Fruit fly (Drosophila melanogaster) whole organism, embryonic: ENCODE data around the gene CG14252.

Experiments
- BEAF-32 ChIP-seq: fragments of 200-800 bp; sonication (Bioruptor generic); optimal IDR thresholded peaks from 3 replicates; lab custom pipeline; 2017; ENCODE audit warnings: missing biosample characterization, missing genetic modification characterization, mild to moderate bottlenecking, moderate library complexity, missing genetic modification reagents
- CG11695 ChIP-seq: fragments of 200-800 bp; sonication (Bioruptor generic); IDR thresholded peaks from 3 replicates; pipeline ENCODE4 v1.3.6; 2022; ENCODE audit warnings: missing biosample characterization, missing genetic modification characterization
- CG13296 ChIP-seq: fragments of 200-800 bp; sonication (Bioruptor generic); optimal IDR thresholded peaks from 3 replicates; lab custom pipeline; 2018; ENCODE audit warnings: missing biosample characterization, mild to moderate bottlenecking, missing genetic modification characterization
- CG15269 ChIP-seq: fragments of 200-800 bp; sonication (Bioruptor generic); optimal IDR thresholded peaks from 2 replicates; lab custom pipeline; 2018; ENCODE audit warnings: missing biosample characterization, mild to moderate bottlenecking, missing genetic modification characterization, moderate library complexity
- CG1529 ChIP-seq: fragments of 200-800 bp; sonication (Bioruptor generic); optimal IDR thresholded peaks from 3 replicates; lab custom pipeline; 2018; ENCODE audit warnings: missing biosample characterization, missing genetic modification characterization
- CG15601 ChIP-seq: fragments of 200-800 bp; sonication (Bioruptor generic); optimal IDR thresholded peaks from 3 replicates; lab custom pipeline; 2019; ENCODE audit warnings: missing biosample characterization, mild to moderate bottlenecking, missing genetic modification characterization, moderate library complexity
- CG17186 ChIP-seq: fragments of 200-800 bp; sonication (Bioruptor generic); optimal IDR thresholded peaks from 3 replicates; lab custom pipeline; 2017; ENCODE audit warnings: missing biosample characterization, missing genetic modification reagents, missing genetic modification characterization
- CG17328 ChIP-seq: fragments of 200-800 bp; sonication (Bioruptor generic); IDR thresholded peaks from 2 replicates; pipeline ENCODE4 v1.3.6; 2022; ENCODE audit warnings: missing biosample characterization, missing genetic modification characterization
- CG17359 ChIP-seq: fragments of 200-800 bp; sonication (Bioruptor generic); optimal IDR thresholded peaks from 3 replicates; lab custom pipeline; 2018; ENCODE audit warnings: missing biosample characterization, mild to moderate bottlenecking, missing genetic modification characterization, moderate library complexity
- CG18599 ChIP-seq: fragments of 200-800 bp; sonication (Bioruptor generic); optimal IDR thresholded peaks from 3 replicates; lab custom pipeline; 2017; ENCODE audit warnings: missing biosample characterization, missing genetic modification characterization, mild to moderate bottlenecking, moderate library complexity, missing genetic modification reagents
- CG2120 ChIP-seq: fragments of 200-800 bp; sonication (Bioruptor generic); optimal IDR thresholded peaks from 3 replicates; lab custom pipeline; 2016; ENCODE audit warnings: missing biosample characterization, missing genetic modification characterization
- CG3065 ChIP-seq: fragments of 200-800 bp; sonication (Bioruptor generic); optimal IDR thresholded peaks from 2 replicates; lab custom pipeline; 2016; ENCODE audit warnings: missing biosample characterization, missing genetic modification characterization
- CG3847 ChIP-seq: fragments of 200-800 bp; sonication (Bioruptor generic); IDR thresholded peaks from 2 replicates; pipeline ENCODE4 v1.3.6; 2022; ENCODE audit warnings: missing biosample characterization, missing genetic modification characterization
- CG3995 ChIP-seq: fragments of 200-800 bp; sonication (Bioruptor generic); optimal IDR thresholded peaks from 3 replicates; lab custom pipeline; 2016; ENCODE audit warnings: missing biosample characterization, missing genetic modification characterization
- CG4328 ChIP-seq: fragments of 200-800 bp; sonication (Bioruptor generic); optimal IDR thresholded peaks from 3 replicates; lab custom pipeline; 2017; ENCODE audit warnings: missing biosample characterization, missing genetic modification reagents, missing genetic modification characterization
- CG4424 ChIP-seq: fragments of 200-800 bp; sonication (Bioruptor generic); optimal IDR thresholded peaks from 3 replicates; lab custom pipeline; 2016; ENCODE audit warnings: missing biosample characterization, missing genetic modification characterization
- CG4707 ChIP-seq: fragments of 200-800 bp; sonication (Bioruptor generic); optimal IDR thresholded peaks from 2 replicates; lab custom pipeline; 2018; ENCODE audit warnings: missing biosample characterization, mild to moderate bottlenecking, missing genetic modification characterization, moderate library complexity
- CG6854 ChIP-seq: fragments of 200-800 bp; sonication (Bioruptor generic); optimal IDR thresholded peaks from 3 replicates; lab custom pipeline; 2017; ENCODE audit warnings: missing biosample characterization, mild to moderate bottlenecking, missing genetic modification characterization
- CG7928 ChIP-seq: fragments of 200-800 bp; sonication (Bioruptor generic); optimal IDR thresholded peaks from 2 replicates; lab custom pipeline; 2017; ENCODE audit warnings: missing biosample characterization, mild to moderate bottlenecking, missing genetic modification characterization
- CG8478 ChIP-seq: fragments of >200 bp; optimal IDR thresholded peaks from 2 replicates; lab custom pipeline; 2018
- CG8944 ChIP-seq: fragments of 200-800 bp; sonication (Bioruptor generic); optimal IDR thresholded peaks from 3 replicates; lab custom pipeline; 2016; ENCODE audit warnings: missing biosample characterization, missing genetic modification characterization
- CG9437 ChIP-seq: fragments of 200-800 bp; sonication (Bioruptor generic); optimal IDR thresholded peaks from 2 replicates; lab custom pipeline; 2018; ENCODE audit warnings: missing biosample characterization, mild to moderate bottlenecking, missing genetic modification characterization
- Drgx ChIP-seq: fragments of 200-800 bp; sonication (Bioruptor generic); IDR thresholded peaks from 2 replicates; pipeline ENCODE4 v1.3.6; 2022; ENCODE audit warnings: missing biosample characterization, missing genetic modification characterization
- E2f1 ChIP-seq: fragments of 200-800 bp; sonication (Bioruptor generic); IDR thresholded peaks from 2 replicates; pipeline ENCODE4 v1.3.6; 2022; ENCODE audit warnings: missing biosample characterization, missing genetic modification characterization
- HLH54F ChIP-seq: fragments of 200-800 bp; sonication (Bioruptor generic); optimal IDR thresholded peaks from 3 replicates; lab custom pipeline; 2016; ENCODE audit warnings: missing biosample characterization, missing genetic modification characterization
- HLHmδ ChIP-seq: fragments of 200-800 bp; sonication (Bioruptor generic); optimal IDR thresholded peaks from 2 replicates; lab custom pipeline; 2018; ENCODE audit warnings: missing biosample characterization, mild to moderate bottlenecking, missing genetic modification characterization, moderate library complexity
- Mad ChIP-seq: fragments of 200-800 bp; sonication (Bioruptor generic); optimal IDR thresholded peaks from 2 replicates; lab custom pipeline; 2016; ENCODE audit warnings: missing biosample characterization, missing genetic modification characterization
- Oaz ChIP-seq: fragments of 200-800 bp; sonication (Bioruptor generic); IDR thresholded peaks from 2 replicates; pipeline ENCODE4 v1.3.6; 2022; ENCODE audit warnings: missing biosample characterization, missing genetic modification characterization
- PHDP ChIP-seq: fragments of 200-800 bp; sonication (Bioruptor generic); optimal IDR thresholded peaks from 3 replicates; lab custom pipeline; 2018; ENCODE audit warnings: missing biosample characterization, mild to moderate bottlenecking, missing genetic modification characterization, moderate library complexity
- TFAM ChIP-seq: fragments of 200-800 bp; sonication (Bioruptor generic); optimal IDR thresholded peaks from 2 replicates; lab custom pipeline; 2017; ENCODE audit warnings: missing biosample characterization, missing genetic modification characterization, inconsistent platforms
- caup ChIP-seq: fragments of 200-800 bp; sonication (Bioruptor generic); optimal IDR thresholded peaks from 3 replicates; lab custom pipeline; 2017; ENCODE audit warnings: missing biosample characterization, mild to moderate bottlenecking, missing genetic modification characterization, moderate library complexity; ENCODE audit not compliant: severe bottlenecking
- chm ChIP-seq: fragments of 200-800 bp; sonication (Bioruptor generic); IDR thresholded peaks from 2 replicates; pipeline ENCODE4 v1.3.6; 2022; ENCODE audit warnings: missing biosample characterization, missing genetic modification characterization
- crp ChIP-seq, 2 experiments: fragments of 200-800 bp; sonication (Bioruptor generic); optimal IDR thresholded peaks; 2 replicates in 1 of 2; 3 replicates in 1 of 2; lab custom pipeline; 2017; ENCODE audit warnings: missing biosample characterization in 2 of 2, missing genetic modification characterization in 2 of 2, mild to moderate bottlenecking in 1 of 2, moderate library complexity in 1 of 2
- dan ChIP-seq: fragments of 200-800 bp; sonication (Bioruptor generic); IDR thresholded peaks from 2 replicates; pipeline ENCODE4 v1.3.6; 2022; ENCODE audit warnings: missing biosample characterization, missing genetic modification characterization
- dati ChIP-seq: fragments of 200-800 bp; sonication (Bioruptor generic); IDR thresholded peaks from 2 replicates; pipeline ENCODE4 v1.3.6; 2022; ENCODE audit warnings: missing biosample characterization, missing genetic modification characterization
- fru ChIP-seq: fragments of >200 bp; optimal IDR thresholded peaks from 2 replicates; lab custom pipeline; 2017
- jing ChIP-seq: fragments of 200-800 bp; sonication (Bioruptor generic); optimal IDR thresholded peaks from 2 replicates; lab custom pipeline; 2018; ENCODE audit warnings: missing biosample characterization, mild to moderate bottlenecking, missing genetic modification characterization
- klu ChIP-seq: fragments of 200-800 bp; sonication (Bioruptor generic); IDR thresholded peaks from 2 replicates; pipeline ENCODE4 v1.3.6; 2022; ENCODE audit warnings: missing biosample characterization, missing genetic modification characterization
- lab ChIP-seq: fragments of 200-800 bp; sonication (Bioruptor generic); optimal IDR thresholded peaks from 3 replicates; lab custom pipeline; 2017; ENCODE audit warnings: missing biosample characterization, missing genetic modification characterization, mild to moderate bottlenecking, moderate library complexity, missing genetic modification reagents
- lilli ChIP-seq: fragments of 200-800 bp; sonication (Bioruptor generic); optimal IDR thresholded peaks from 3 replicates; lab custom pipeline; 2016; ENCODE audit warnings: missing biosample characterization, missing genetic modification characterization
- lov ChIP-seq, 2 experiments: fragments of 200-800 bp in 1 of 2; fragments of >200 bp in 1 of 2; sonication (Bioruptor generic) in 1 of 2; IDR thresholded peaks in 1 of 2; optimal IDR thresholded peaks in 1 of 2; 2 replicates in 1 of 2; 3 replicates in 1 of 2; pipeline versions ENCODE4 v1.3.6 to Lab custom; 2017 to 2022; ENCODE audit warnings: missing biosample characterization in 1 of 2, missing genetic modification characterization in 1 of 2
- mld ChIP-seq: fragments of 200-800 bp; sonication (Bioruptor generic); IDR thresholded peaks from 3 replicates; pipeline ENCODE4 v1.3.6; 2022; ENCODE audit warnings: missing biosample characterization, missing genetic modification characterization; ENCODE audit not compliant: partially characterized antibody
- nerfin-1 ChIP-seq: fragments of 200-800 bp; sonication (Bioruptor generic); optimal IDR thresholded peaks from 3 replicates; lab custom pipeline; 2019; ENCODE audit warnings: missing biosample characterization, mild to moderate bottlenecking, missing genetic modification characterization, moderate library complexity
- odd ChIP-seq: fragments of 200-800 bp; sonication (Bioruptor generic); optimal IDR thresholded peaks from 2 replicates; lab custom pipeline; 2017; ENCODE audit warnings: missing biosample characterization, mild to moderate bottlenecking, missing genetic modification characterization
- ro ChIP-seq: fragments of 200-800 bp; sonication (Bioruptor generic); IDR thresholded peaks from 2 replicates; pipeline ENCODE4 v1.3.6; 2022; ENCODE audit warnings: missing biosample characterization, missing genetic modification characterization
- salm ChIP-seq: fragments of 200-800 bp; sonication (Bioruptor generic); optimal IDR thresholded peaks from 2 replicates; lab custom pipeline; 2018; ENCODE audit warnings: missing biosample characterization, mild to moderate bottlenecking, missing genetic modification characterization
- sisA ChIP-seq: fragments of 200-800 bp; sonication (Bioruptor generic); IDR thresholded peaks from 2 replicates; pipeline ENCODE4 v1.3.6; 2022; ENCODE audit warnings: missing biosample characterization, missing genetic modification characterization
- slou ChIP-seq: fragments of 200-800 bp; sonication (Bioruptor generic); optimal IDR thresholded peaks from 3 replicates; lab custom pipeline; 2016; ENCODE audit warnings: missing biosample characterization, missing genetic modification characterization
- sug ChIP-seq: fragments of 200-800 bp; optimal IDR thresholded peaks from 2 replicates; lab custom pipeline; 2019; ENCODE audit warnings: missing biosample characterization, mild to moderate bottlenecking, missing genetic modification characterization, moderate library complexity
- tap ChIP-seq: fragments of 200-800 bp; optimal IDR thresholded peaks from 3 replicates; lab custom pipeline; 2019; ENCODE audit warnings: missing biosample characterization, mild to moderate bottlenecking, missing genetic modification characterization, moderate library complexity
- yki ChIP-seq: fragments of >200 bp; optimal IDR thresholded peaks from 3 replicates; lab custom pipeline; 2018

The CG14252 gene

DNA sequence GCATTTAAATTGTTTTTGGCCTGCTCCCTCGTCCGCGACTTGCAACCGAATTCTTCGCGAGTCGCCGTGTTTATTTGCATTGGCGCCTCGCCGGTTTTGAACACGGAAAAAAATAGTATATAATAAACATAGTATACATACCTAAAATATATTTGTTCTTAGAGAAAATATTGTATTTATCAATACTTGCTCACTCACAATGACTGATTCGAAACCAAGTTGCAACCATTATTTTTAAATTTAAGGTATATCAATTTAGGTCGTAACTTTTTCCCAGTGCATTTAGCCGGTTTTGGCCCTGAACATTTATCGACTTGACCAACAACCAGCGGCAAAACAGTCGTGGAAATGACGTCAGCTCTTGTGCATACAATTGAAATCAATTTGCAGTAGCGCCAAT, 16.9 kb upstream of the CG14252 start (continued):
- TF ChIP-seq E2f1 (GFP tag; lab: Robert Waterston, UW) (peak; percentile 48; the same call in 1 of the 2 replicates), dan (no peak), ro (GFP tag; lab: Robert Waterston, UW) (no peak), slou (no peak), CG3995 (GFP tag; lab: Kevin White, UChicago) (no peak), lilli (peak; percentile 33), CG2120 (GFP tag; lab: Kevin White, UChicago) (peak; percentile 13), tap (tag; lab: Kevin White, UChicago) (peak; percentile 73), CG18599 (peak; percentile 2), sug (peak; percentile 7), CG17359 (peak; percentile 62), klu (GFP tag; lab: Robert Waterston, UW) (no peak), chm (GFP tag; lab: Robert Waterston, UW) (no peak), HLH54F (no peak), CG8478 (lab: Kevin White, UChicago) (no peak), CG17186 (GFP tag; lab: Kevin White, UChicago) (no peak), caup (GFP tag; lab: Kevin White, UChicago) (peak; percentile 19), CG15601 (peak; percentile 34), TFAM (GFP tag; lab: Kevin White, UChicago) (no peak), CG9437 (GFP tag; lab: Kevin White, UChicago) (peak; percentile 58), Oaz (GFP tag; lab: Robert Waterston, UW) (0 out of 2 replicates have a peak, but pooled peaks have one; percentile 23), CG8944 (GFP tag; lab: Kevin White, UChicago) (no peak), lab (GFP tag; lab: Kevin White, UChicago) (peak; percentile 56), yki (lab: Kevin White, UChicago) (no peak), lov (optimal IDR thresholded peaks at IDR 0.05; lab: Kevin White, UChicago) (no peak), lov (GFP tag; IDR thresholded peaks at IDR 0.05; lab: Robert Waterston, UW) (no peak), CG3065 (GFP tag; lab: Kevin White, UChicago) (no peak), CG13296 (peak; percentile 35), CG1529 (GFP tag; lab: Kevin White, UChicago) (peak; percentile 32), odd (GFP tag; lab: Kevin White, UChicago) (peak; percentile 71), CG3847 (GFP tag; lab: Robert Waterston, UW) (0 out of 2 replicates have a peak, but pooled peaks have one; percentile 29), salm (tag; lab: Kevin White, UChicago) (peak; percentile 50), CG15269 (tag; lab: Kevin White, UChicago) (peak; percentile 87), HLHmδ (GFP tag; lab: Kevin White, UChicago) (no peak), CG4424 (GFP tag; lab: Kevin White, UChicago) (peak; percentile 55), CG4707 (peak; percentile 57), mld (GFP tag; lab: Robert Waterston, UW) (no peak), BEAF-32 (no peak), Mad (GFP tag; lab: Kevin White, UChicago) (no peak), CG11695 (GFP tag; lab: Robert Waterston, UW) (peak; percentile 34; the same call in 1 of the 3 replicates), Drgx (peak; percentile 94), PHDP (peak; percentile 74), sisA (GFP tag; lab: Robert Waterston, UW) (no peak), CG4328 (GFP tag; lab: Kevin White, UChicago) (no peak), CG7928 (GFP tag; lab: Kevin White, UChicago) (no peak), nerfin-1 (tag; lab: Kevin White, UChicago) (peak; percentile 19), fru (lab: Kevin White, UChicago) (no peak), crp (GFP tag; optimal IDR thresholded peaks at IDR 0.05; lab: Kevin White, UChicago) (no peak), dati (GFP tag; lab: Robert Waterston, UW) (no peak), jing (GFP tag; lab: Kevin White, UChicago) (peak; percentile 57), CG17328 (GFP tag; lab: Robert Waterston, UW) (peak; percentile 79), CG6854 (no peak)
